Worm (Caenorhabditis elegans): ENCODE data around the gene set-6.

The set-6 gene

DNA sequence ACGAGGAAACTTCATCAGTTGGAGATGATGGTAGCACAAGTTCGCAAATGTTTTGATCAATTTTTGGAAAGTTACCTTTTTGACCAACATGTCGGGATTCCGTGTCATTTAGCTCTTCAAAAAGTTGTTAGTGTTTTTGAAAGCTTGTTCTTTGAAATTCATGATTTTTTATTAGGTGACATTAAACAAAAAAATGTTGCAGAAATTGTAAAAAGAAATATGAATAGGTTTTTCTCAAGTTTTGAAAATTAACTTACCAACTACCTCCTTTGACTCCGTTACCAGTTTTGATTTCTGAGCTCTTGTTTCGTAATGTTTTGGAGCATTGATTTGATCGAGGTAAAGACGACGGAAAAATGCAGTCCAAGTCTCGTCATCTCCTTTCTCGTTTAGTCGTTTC, 22.4 kb downstream of the set-6 start:
- TF ChIP-seq che-1 (tag; optimal IDR thresholded peaks at IDR 0.05) (no peak), ceh-2 (tag; optimal IDR thresholded peaks at IDR 0.05) (no peak), ref-2 (tag; optimal IDR thresholded peaks at IDR 0.05) (no peak), K02D7.2 (tag; optimal IDR thresholded peaks at IDR 0.05) (no peak), unc-3 (GFP tag; conservative IDR thresholded peaks at IDR 0.05) (no peak), unc-3 (tag; optimal IDR thresholded peaks at IDR 0.05) (no peak), lin-11 (tag; optimal IDR thresholded peaks at IDR 0.05) (no peak)

DNA sequence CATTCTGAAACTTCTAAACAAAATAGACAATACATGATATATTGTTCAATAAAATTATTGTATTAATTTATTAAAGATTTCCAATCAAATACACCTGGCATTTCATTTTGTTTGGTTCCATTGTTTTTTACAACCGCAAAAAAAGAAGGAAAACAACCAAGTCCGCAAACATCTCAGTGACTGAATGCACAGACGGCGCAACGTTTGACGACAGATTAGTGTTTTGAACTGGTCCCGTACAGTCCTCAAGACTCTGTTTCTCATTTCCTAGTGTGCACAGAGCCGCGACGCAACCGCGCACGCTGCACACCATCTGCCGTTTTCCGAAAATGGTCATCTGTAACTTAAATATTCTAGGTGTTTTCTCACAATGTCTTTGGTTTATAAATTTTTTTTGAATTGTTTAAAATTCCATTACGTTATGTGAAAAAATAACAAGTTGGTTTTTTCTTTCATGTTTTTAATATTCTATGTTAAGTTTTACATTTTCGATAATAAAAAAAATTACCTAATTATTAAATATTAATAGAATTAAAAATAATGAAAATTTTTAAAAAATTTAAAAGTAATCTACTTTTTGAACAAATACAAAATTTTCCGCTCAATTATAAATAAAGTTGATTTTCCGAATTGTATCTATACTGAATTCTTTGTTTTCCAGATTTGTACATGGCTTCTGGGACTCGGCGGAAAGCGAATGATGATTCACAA, 26.1 kb downstream of the set-6 start, which contains the start of gene lsd-1:
TSS of gene lsd-1 (plus strand) at position 661 of the 711 bp plus-strand sequence.
- TF ChIP-seq zip-5 (tag; optimal IDR thresholded peaks at IDR 0.05) (no peak), ceh-30 (tag; optimal IDR thresholded peaks at IDR 0.05) (no peak), fkh-10 (GFP tag; optimal IDR thresholded peaks at IDR 0.05) (no peak), sdc-2 (tag; optimal IDR thresholded peaks at IDR 0.05) (peak; percentile 24), ets-4 (tag; optimal IDR thresholded peaks at IDR 0.05) (no peak)

DNA sequence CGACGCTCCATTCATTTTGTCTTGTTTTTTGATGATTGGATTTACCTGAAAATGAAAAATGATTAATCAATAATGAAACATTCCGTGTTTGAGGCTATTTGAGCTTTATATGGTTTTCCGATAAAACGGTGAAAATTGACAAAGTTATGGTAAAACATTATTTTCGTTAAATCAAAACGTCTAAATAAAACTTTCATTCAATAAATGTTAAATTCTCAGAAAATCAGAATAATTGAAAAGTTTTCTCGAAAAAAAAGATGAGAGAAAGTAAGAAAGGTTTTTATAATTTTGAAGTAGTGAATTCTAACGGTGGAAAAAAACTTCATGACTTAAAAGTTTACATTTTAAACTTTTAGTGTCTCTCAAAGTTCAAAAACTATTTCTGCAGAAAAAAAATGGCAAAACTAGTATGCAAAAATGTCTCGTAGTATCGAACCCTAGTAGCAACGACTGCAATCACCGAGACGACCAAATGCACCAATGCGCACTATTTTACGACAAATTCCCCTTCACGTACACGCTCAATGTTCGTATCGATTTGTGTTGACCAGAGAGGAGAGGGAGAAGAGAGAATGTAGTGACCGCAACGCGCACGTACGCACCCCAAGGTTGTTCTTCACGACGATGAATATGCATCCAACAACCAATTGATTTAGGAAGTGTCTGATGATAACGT, 27.6 kb downstream of the set-6 start, which contains the start of gene nfya-1:
TSS of gene nfya-1 (minus strand) at position 51 of the 676 bp plus-strand sequence.
- TF ChIP-seq ceh-31 (tag; optimal IDR thresholded peaks at IDR 0.05) (peak; percentile 37), ceh-48 (tag; optimal IDR thresholded peaks at IDR 0.05) (peak; percentile 84), sdc-2 (tag; optimal IDR thresholded peaks at IDR 0.05) (peak; percentile 71), ceh-24 (tag; optimal IDR thresholded peaks at IDR 0.05) (no peak), unc-42 (tag; optimal IDR thresholded peaks at IDR 0.05) (peak; percentile 3), rnt-1 (tag; optimal IDR thresholded peaks at IDR 0.05) (peak; percentile 30), tbx-2 (tag; optimal IDR thresholded peaks at IDR 0.05) (peak; percentile 1), elt-2 (tag; optimal IDR thresholded peaks at IDR 0.05) (no peak)

DNA sequence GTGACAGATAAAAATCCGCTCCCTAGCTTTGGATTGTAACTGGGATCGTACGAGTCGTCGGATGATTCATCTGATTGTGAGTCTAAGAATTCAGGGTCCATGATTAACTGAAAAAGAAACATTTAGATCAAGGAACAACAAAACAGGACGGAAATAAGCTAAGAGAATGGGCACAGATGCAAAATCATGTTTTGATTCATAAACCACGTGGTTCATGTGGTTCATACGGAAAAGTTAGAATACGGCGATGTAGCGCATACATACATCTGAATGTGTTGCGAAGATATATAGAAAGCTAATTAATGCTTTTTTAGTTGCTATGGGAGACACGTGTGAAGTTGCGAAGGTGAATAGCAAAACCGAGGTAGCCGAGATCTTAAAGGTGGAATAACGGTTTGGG, 32.5 kb downstream of the set-6 start, which contains the start of gene F55G7.3:
TSS of gene F55G7.3 (minus strand) at position 101 of the 400 bp plus-strand sequence.
- TF ChIP-seq pha-4 (tag; optimal IDR thresholded peaks at IDR 0.05): no peak
- no peak for TF ChIP-seq elt-2 (tag; optimal IDR thresholded peaks at IDR 0.05)
- no peak for TF ChIP-seq nhr-232 (tag; optimal IDR thresholded peaks at IDR 0.05)
- TF ChIP-seq che-1 (tag; optimal IDR thresholded peaks at IDR 0.05): no peak
- TF ChIP-seq odd-2 (tag; optimal IDR thresholded peaks at IDR 0.05): no peak
- no peak for TF ChIP-seq sox-4 (tag; optimal IDR thresholded peaks at IDR 0.05)
- no peak for TF ChIP-seq lim-6 (tag; optimal IDR thresholded peaks at IDR 0.05)
- no peak for TF ChIP-seq lin-11 (tag; optimal IDR thresholded peaks at IDR 0.05)
- TF ChIP-seq fkh-6 (tag; optimal IDR thresholded peaks at IDR 0.05): no peak
- TF ChIP-seq hlh-30 (tag; optimal IDR thresholded peaks at IDR 0.05; ENCODE audit: insufficient read depth): no peak
- no peak for TF ChIP-seq unc-3 (GFP tag; conservative IDR thresholded peaks at IDR 0.05)
- no peak for TF ChIP-seq unc-3 (tag; optimal IDR thresholded peaks at IDR 0.05)
- TF ChIP-seq unc-55 (GFP tag; optimal IDR thresholded peaks at IDR 0.05): no peak
- no peak for TF ChIP-seq ztf-16 (tag; optimal IDR thresholded peaks at IDR 0.05)
- no peak for TF ChIP-seq fax-1 (tag; optimal IDR thresholded peaks at IDR 0.05)
- no peak for TF ChIP-seq ahr-1 (tag; optimal IDR thresholded peaks at IDR 0.05)
- TF ChIP-seq dmd-4 (tag; optimal IDR thresholded peaks at IDR 0.05; ENCODE audit: borderline replicate concordance): no peak

DNA sequence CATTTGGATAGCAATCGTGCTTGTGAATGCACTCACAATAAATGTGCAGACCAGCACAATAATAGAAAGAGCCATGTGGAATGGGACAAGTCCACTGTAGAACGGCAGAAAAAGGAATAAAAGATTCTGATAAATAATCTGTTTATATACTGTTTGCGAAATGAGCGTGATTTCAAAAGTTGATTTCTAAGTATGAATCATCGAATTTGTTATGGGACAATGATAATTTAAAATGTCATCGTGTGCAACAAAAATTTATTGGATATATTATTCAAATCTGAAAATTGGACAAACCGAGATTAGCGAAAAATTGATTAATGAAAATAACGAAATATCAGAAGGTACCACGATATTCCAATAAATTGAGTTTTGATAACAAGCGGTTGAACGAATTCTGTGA, 35.7 kb downstream of the set-6 start, which contains the start of gene F55G7.5:
TSS of gene F55G7.5 (minus strand) at position 101 of the 400 bp plus-strand sequence.
- TF ChIP-seq lin-11 (tag; optimal IDR thresholded peaks at IDR 0.05) (no peak), ceh-31 (tag; optimal IDR thresholded peaks at IDR 0.05) (no peak), ama-1 (optimal IDR thresholded peaks at IDR 0.05) (no peak), nhr-11 (tag; optimal IDR thresholded peaks at IDR 0.05) (no peak), tbx-7 (tag; optimal IDR thresholded peaks at IDR 0.05) (no peak), sox-4 (tag; optimal IDR thresholded peaks at IDR 0.05) (no peak), ceh-30 (tag; optimal IDR thresholded peaks at IDR 0.05) (no peak), che-1 (tag; optimal IDR thresholded peaks at IDR 0.05) (no peak), K09A11.1 (tag; optimal IDR thresholded peaks at IDR 0.05; ENCODE audit: insufficient read depth) (no peak), pros-1 (tag; optimal IDR thresholded peaks at IDR 0.05) (no peak), ceh-18 (tag; optimal IDR thresholded peaks at IDR 0.05) (no peak), ceh-24 (tag; optimal IDR thresholded peaks at IDR 0.05) (no peak), rnt-1 (tag; optimal IDR thresholded peaks at IDR 0.05) (no peak), ceh-19 (GFP tag; optimal IDR thresholded peaks at IDR 0.05) (no peak), unc-42 (tag; optimal IDR thresholded peaks at IDR 0.05) (no peak), syd-9 (tag; optimal IDR thresholded peaks at IDR 0.05) (no peak)
